Worm (Caenorhabditis elegans): Measurements from ENCODE around the gene lips-11.

DNA sequence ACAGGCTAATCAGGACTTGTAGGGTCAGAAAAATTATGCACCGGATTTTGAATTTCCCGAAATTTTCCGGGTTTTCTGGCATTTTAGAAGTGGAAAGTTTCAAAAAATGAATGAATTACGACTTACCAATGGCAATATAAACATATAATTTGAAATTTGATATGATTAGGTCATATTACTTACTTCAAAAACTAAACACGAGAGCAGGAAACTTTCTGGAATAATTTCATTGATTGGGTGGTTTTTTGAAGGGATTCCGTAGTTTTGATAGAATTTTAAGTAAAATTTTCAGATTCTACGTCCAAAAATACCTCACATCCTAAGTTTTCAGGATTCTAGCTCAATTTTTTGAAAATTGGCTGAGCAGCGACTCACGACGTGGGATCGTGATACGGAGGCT is 35.4 kb downstream of the lips-11 start, which contains the start of gene K02E7.11:
- TF ChIP-seq ztf-23 (GFP tag; IDR thresholded peaks at IDR 0.05) (no peak), klf-2 (GFP tag; conservative IDR thresholded peaks at IDR 0.05) (no peak), med-1 (GFP tag; optimal IDR thresholded peaks at IDR 0.05; ENCODE audit: insufficient read depth) (no peak), flt-1 (GFP tag; IDR thresholded peaks at IDR 0.05) (no peak), cog-1 (tag; optimal IDR thresholded peaks at IDR 0.05) (no peak), tab-1 (GFP tag; IDR thresholded peaks at IDR 0.05) (no peak), ref-1 (GFP tag; conservative IDR thresholded peaks at IDR 0.05) (no peak), ztf-29 (GFP tag; IDR thresholded peaks at IDR 0.05) (no peak), T22C8.4 (GFP tag; IDR thresholded peaks at IDR 0.05) (no peak)
